Worm (Caenorhabditis elegans) whole organism, L4 larva: Measurements from ENCODE around the gene nlp-28.

Experiments used
- F10B5.3 ChIP-seq: sonication (generic microtip); optimal IDR thresholded peaks from 2 replicates; lab custom pipeline; 2016; ENCODE audit warnings: mild to moderate bottlenecking, missing genetic modification characterization, missing compliant biosample characterization
- lin-13 ChIP-seq: fragments of 150-350 bp; optimal IDR thresholded peaks from 2 replicates; lab custom pipeline; 2014; ENCODE audit warnings: missing biosample characterization, missing genetic modification reagents, missing genetic modification characterization
- mep-1 ChIP-seq: fragments of 150-350 bp; sonication (generic microtip); optimal IDR thresholded peaks from 3 replicates; lab custom pipeline; 2014; ENCODE audit warnings: missing biosample characterization, missing genetic modification characterization
- nhr-6 ChIP-seq: fragments of 150-350 bp; optimal IDR thresholded peaks from 2 replicates; lab custom pipeline; 2014; ENCODE audit warnings: missing biosample characterization, missing genetic modification characterization
- nhr-76 ChIP-seq: fragments of 150-350 bp; optimal IDR thresholded peaks from 2 replicates; lab custom pipeline; 2014; ENCODE audit warnings: missing biosample characterization, missing genetic modification characterization
- skn-1 ChIP-seq: fragments of 150-350 bp; optimal IDR thresholded peaks from 2 replicates; lab custom pipeline; 2014; ENCODE audit warnings: missing biosample characterization, missing genetic modification characterization
- unc-39 ChIP-seq: sonication (generic microtip); optimal IDR thresholded peaks from 2 replicates; lab custom pipeline; 2017; ENCODE audit warnings: missing biosample characterization, missing genetic modification characterization

DNA sequence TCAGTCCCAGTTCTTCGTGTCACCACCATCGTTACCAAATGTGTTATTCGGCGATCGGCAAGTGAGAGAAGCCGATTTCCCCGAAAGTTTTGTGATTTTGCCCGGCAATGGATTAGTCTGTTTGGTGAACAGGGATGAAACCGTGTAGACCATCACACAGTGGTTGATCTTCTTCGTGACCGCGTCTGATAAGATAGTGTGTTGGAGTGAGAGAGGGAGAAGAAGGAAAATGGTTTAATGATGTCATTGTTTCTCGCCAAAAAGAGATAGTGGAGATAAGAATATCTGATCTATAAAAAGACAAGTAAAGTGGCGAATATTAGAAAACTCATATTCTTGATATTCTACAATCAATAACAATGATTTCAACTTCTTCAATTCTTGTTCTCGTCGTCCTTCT lies 7.9 kb upstream of the nlp-28 start, which contains the start of gene nlp-31:
- TF ChIP-seq lin-13 (GFP tag; lab: Kevin White, UChicago) = no peak
- no peak for TF ChIP-seq F10B5.3 (tag; lab: Kevin White, UChicago)
- no peak for TF ChIP-seq unc-39
- TF ChIP-seq nhr-76 (tag; lab: Kevin White, UChicago) = no peak
- no peak for TF ChIP-seq skn-1 (tag; lab: Kevin White, UChicago)
- no peak for TF ChIP-seq nhr-6
- TF ChIP-seq mep-1 (tag; lab: Kevin White, UChicago) = no peak
